Fruit fly (Drosophila melanogaster): ENCODE results near the gene CG8475.
A peak's percentile ranks its signal among the peaks of the same experiment; 100 is the strongest.

Gene CG8475

dm6 chr2L:8164219-8164618 lies 32.5 kb downstream of the CG8475 start (continued):
- peak; percentile 61 for TF ChIP-seq eyg (GFP tag; optimal IDR thresholded peaks at IDR 0.05)
- peak; percentile 53 for TF ChIP-seq cwo (GFP tag; optimal IDR thresholded peaks at IDR 0.05)
- TF ChIP-seq ssp (GFP tag; IDR thresholded peaks at IDR 0.05), result no peak
- peak; percentile 54 for TF ChIP-seq CG10979 (tag; optimal IDR thresholded peaks at IDR 0.05)
- peak; percentile 83 for TF ChIP-seq bab2 (GFP tag; optimal IDR thresholded peaks at IDR 0.05)
- TF ChIP-seq CG18262 (tag; optimal IDR thresholded peaks at IDR 0.05), result peak; percentile 81
- TF ChIP-seq CG43689 (GFP tag; IDR thresholded peaks at IDR 0.05), result peak; percentile 41; the same call in 1 of the 2 replicates
- TF ChIP-seq ro (GFP tag; IDR thresholded peaks at IDR 0.05), result no peak
- no peak for TF ChIP-seq CG7357 (GFP tag; IDR thresholded peaks at IDR 0.05)
- peak; percentile 69 for TF ChIP-seq Atf3 (GFP tag; optimal IDR thresholded peaks at IDR 0.05)
- peak; percentile 85 for TF ChIP-seq BtbVII (GFP tag; optimal IDR thresholded peaks at IDR 0.05)
- TF ChIP-seq Hmr (GFP tag; optimal IDR thresholded peaks at IDR 0.05), result peak; percentile 81
- TF ChIP-seq fd3F (GFP tag; optimal IDR thresholded peaks at IDR 0.05), result peak; percentile 66
- TF ChIP-seq az2 (GFP tag; optimal IDR thresholded peaks at IDR 0.05), result peak; percentile 52
- TF ChIP-seq CG11093 (GFP tag; IDR thresholded peaks at IDR 0.05), result no peak; the same call in 2 of the 3 replicates
- TF ChIP-seq HHEX (GFP tag; optimal IDR thresholded peaks at IDR 0.05), result peak; percentile 83
- TF ChIP-seq tup (GFP tag; optimal IDR thresholded peaks at IDR 0.05), result peak; percentile 66
- TF ChIP-seq CG14965 (GFP tag; optimal IDR thresholded peaks at IDR 0.05; ENCODE audit: borderline replicate concordance), result peak; percentile 64
- peak; percentile 86 for TF ChIP-seq CG12104 (GFP tag; optimal IDR thresholded peaks at IDR 0.05)
- peak; percentile 62 for TF ChIP-seq Side (GFP tag; optimal IDR thresholded peaks at IDR 0.05)
- peak; percentile 61 for TF ChIP-seq CG17829 (tag; optimal IDR thresholded peaks at IDR 0.05)
- no peak for TF ChIP-seq wor (GFP tag; IDR thresholded peaks at IDR 0.05)
- no peak for TF ChIP-seq slbo (GFP tag; IDR thresholded peaks at IDR 0.05)
- peak; percentile 51 for TF ChIP-seq Ssrp (tag; optimal IDR thresholded peaks at IDR 0.05)
- peak; percentile 53 for TF ChIP-seq schlank (tag; optimal IDR thresholded peaks at IDR 0.05)
- TF ChIP-seq CG9876 (GFP tag; optimal IDR thresholded peaks at IDR 0.05), result peak; percentile 34
- peak; percentile 79 for TF ChIP-seq kay (GFP tag; optimal IDR thresholded peaks at IDR 0.05)
- peak; percentile 84 for TF ChIP-seq sqz (GFP tag; optimal IDR thresholded peaks at IDR 0.05)
- peak; percentile 72 for TF ChIP-seq CG17385 (GFP tag; optimal IDR thresholded peaks at IDR 0.05)
- TF ChIP-seq CG31388 (GFP tag; optimal IDR thresholded peaks at IDR 0.05), result peak; percentile 7
- TF ChIP-seq NK7.1 (GFP tag; optimal IDR thresholded peaks at IDR 0.05), result peak; percentile 65
- peak; percentile 79 for TF ChIP-seq tio (GFP tag; optimal IDR thresholded peaks at IDR 0.05)
- TF ChIP-seq CG4730 (GFP tag; IDR thresholded peaks at IDR 0.05), result no peak
- TF ChIP-seq p53 (GFP tag; optimal IDR thresholded peaks at IDR 0.05), result peak; percentile 18
- peak; percentile 69; the same call in 2 of the 3 replicates for TF ChIP-seq CG17361 (GFP tag; IDR thresholded peaks at IDR 0.05)
- peak; percentile 84 for TF ChIP-seq CG2712 (tag; optimal IDR thresholded peaks at IDR 0.05)
- no peak for TF ChIP-seq D19B (GFP tag; optimal IDR thresholded peaks at IDR 0.05)
- no peak for TF ChIP-seq NFAT (GFP tag; IDR thresholded peaks at IDR 0.05)
- no peak for TF ChIP-seq Dp (GFP tag; optimal IDR thresholded peaks at IDR 0.05)
- no peak for TF ChIP-seq CG14667 (GFP tag; IDR thresholded peaks at IDR 0.05)
- no peak for TF ChIP-seq Neu2 (GFP tag; optimal IDR thresholded peaks at IDR 0.05; ENCODE audit: borderline replicate concordance)
- TF ChIP-seq CG6791 (GFP tag; IDR thresholded peaks at IDR 0.05; ENCODE audit: partially characterized antibody), result no peak
- TF ChIP-seq CG30431 (GFP tag; optimal IDR thresholded peaks at IDR 0.05), result peak; percentile 70
- no peak for TF ChIP-seq klu (GFP tag; IDR thresholded peaks at IDR 0.05)
- peak; percentile 75 for TF ChIP-seq CG12942 (GFP tag; optimal IDR thresholded peaks at IDR 0.05)
- peak; percentile 90 for TF ChIP-seq CG1529 (GFP tag; optimal IDR thresholded peaks at IDR 0.05)
- no peak for TF ChIP-seq tll (GFP tag; optimal IDR thresholded peaks at IDR 0.05)
- no peak for TF ChIP-seq Sin3A (optimal IDR thresholded peaks at IDR 0.05)
- TF ChIP-seq CG34224 (GFP tag; IDR thresholded peaks at IDR 0.05; ENCODE audit: partially characterized antibody), result no peak
- TF ChIP-seq CG9437 (GFP tag; optimal IDR thresholded peaks at IDR 0.05), result peak; percentile 11
- TF ChIP-seq cato (GFP tag; optimal IDR thresholded peaks at IDR 0.05; ENCODE audit: borderline replicate concordance), result peak; percentile 43
